Fruit fly (Drosophila melanogaster): ENCODE data around the gene CG7384.

DNA sequence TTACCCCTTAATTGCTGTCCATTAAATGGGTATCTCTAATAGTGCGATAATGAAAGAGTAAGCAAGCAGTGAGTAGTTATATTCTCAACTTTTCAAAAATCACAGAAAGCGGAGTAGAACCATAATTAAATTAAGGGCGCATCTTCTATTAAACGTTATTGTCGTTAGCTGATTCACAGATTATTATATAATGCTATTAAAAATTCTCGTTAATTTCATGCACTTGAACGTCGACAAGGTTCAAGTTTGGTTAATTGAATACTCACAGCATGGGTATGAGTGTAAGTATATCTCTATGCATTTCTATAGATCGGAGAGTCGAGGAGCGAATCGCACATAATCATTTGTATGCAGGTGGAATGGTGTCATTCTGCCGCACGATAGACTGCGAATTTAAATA, 590 bp upstream of the CG7384 start:
- no peak for TF ChIP-seq fru (GFP tag; optimal IDR thresholded peaks at IDR 0.05)
- no peak for TF ChIP-seq foxo (GFP tag; optimal IDR thresholded peaks at IDR 0.05)
- TF ChIP-seq Sp1 (GFP tag; optimal IDR thresholded peaks at IDR 0.05), result no peak
- TF ChIP-seq pan (optimal IDR thresholded peaks at IDR 0.05), result no peak

All from whole organism, wandering third instar larva.